Fruit fly (Drosophila melanogaster): Measurements from ENCODE around the gene Kap-alpha3.

Kap-alpha3 gene

dm6 chr3R:9618331-9618730, 40.8 kb upstream of the Kap-alpha3 start (continued):
- TF ChIP-seq CG18262 (tag; optimal IDR thresholded peaks at IDR 0.05) (peak; percentile 45), stwl (tag; optimal IDR thresholded peaks at IDR 0.05) (no peak), Oaz (GFP tag; IDR thresholded peaks at IDR 0.05) (peak; percentile 48), insv (GFP tag; optimal IDR thresholded peaks at IDR 0.05) (no peak), CG10565 (GFP tag; optimal IDR thresholded peaks at IDR 0.05) (peak; percentile 10), dysf (GFP tag; IDR thresholded peaks at IDR 0.05) (peak; percentile 79), otp (GFP tag; IDR thresholded peaks at IDR 0.05) (peak; percentile 74), fd64A (GFP tag; optimal IDR thresholded peaks at IDR 0.05) (peak; percentile 60), dmrt99B (tag; optimal IDR thresholded peaks at IDR 0.05) (peak; percentile 82), CG16863 (GFP tag; optimal IDR thresholded peaks at IDR 0.05) (peak; percentile 68), peb (GFP tag; IDR thresholded peaks at IDR 0.05) (peak; percentile 71), Rx (GFP tag; IDR thresholded peaks at IDR 0.05) (peak; percentile 69; the same call in 1 of the 2 replicates), Mes4 (GFP tag; optimal IDR thresholded peaks at IDR 0.05) (peak; percentile 65), aop (GFP tag; IDR thresholded peaks at IDR 0.05) (peak; percentile 69; the same call in 1 of the 2 replicates), gce (GFP tag; IDR thresholded peaks at IDR 0.05) (0 out of 3 replicates have a peak, but pooled peaks have one; percentile 63), CG11560 (tag; IDR thresholded peaks at IDR 0.05) (peak; percentile 34; the same call in 1 of the 3 replicates), Hr39 (optimal IDR thresholded peaks at IDR 0.05) (no peak), MESR4 (GFP tag; optimal IDR thresholded peaks at IDR 0.05) (no peak), CG7556 (GFP tag; optimal IDR thresholded peaks at IDR 0.05) (peak; percentile 44), Oli (tag; optimal IDR thresholded peaks at IDR 0.05) (peak; percentile 78), CG4424 (GFP tag; optimal IDR thresholded peaks at IDR 0.05) (peak; percentile 77), HLH3B (GFP tag; IDR thresholded peaks at IDR 0.05) (peak; percentile 86), CG6689 (GFP tag; IDR thresholded peaks at IDR 0.05) (peak; percentile 78), nom (GFP tag; optimal IDR thresholded peaks at IDR 0.05) (no peak), CG6791 (GFP tag; IDR thresholded peaks at IDR 0.05; ENCODE audit: partially characterized antibody) (no peak), mld (GFP tag; IDR thresholded peaks at IDR 0.05; ENCODE audit: partially characterized antibody) (no peak), bcd (GFP tag; optimal IDR thresholded peaks at IDR 0.05) (peak; percentile 66), wek (GFP tag; optimal IDR thresholded peaks at IDR 0.05) (peak; percentile 51), CG4617 (GFP tag; optimal IDR thresholded peaks at IDR 0.05; ENCODE audit: borderline replicate concordance) (peak; percentile 13), HLHmδ (GFP tag; optimal IDR thresholded peaks at IDR 0.05) (no peak), CG17612 (GFP tag; IDR thresholded peaks at IDR 0.05) (0 out of 2 replicates have a peak, but pooled peaks have one; percentile 33), CG10979 (tag; optimal IDR thresholded peaks at IDR 0.05) (peak; percentile 77), MBD-R2 (GFP tag; IDR thresholded peaks at IDR 0.05) (0 out of 2 replicates have a peak, but pooled peaks have one; percentile 21), CG11504 (tag; optimal IDR thresholded peaks at IDR 0.05) (peak; percentile 81), nau (GFP tag; optimal IDR thresholded peaks at IDR 0.05) (peak; percentile 59), CG8281 (tag; optimal IDR thresholded peaks at IDR 0.05) (peak; percentile 28), amos (GFP tag; IDR thresholded peaks at IDR 0.05; ENCODE audit: partially characterized antibody) (no peak), esg (GFP tag; conservative IDR thresholded peaks at IDR 0.05) (peak; percentile 80), Taf1 (GFP tag; IDR thresholded peaks at IDR 0.05) (peak; percentile 40; the same call in 1 of the 2 replicates), CG5245 (GFP tag; optimal IDR thresholded peaks at IDR 0.05) (peak; percentile 79), chinmo (GFP tag; IDR thresholded peaks at IDR 0.05; ENCODE audit: partially characterized antibody) (no peak), CG9876 (GFP tag; optimal IDR thresholded peaks at IDR 0.05) (peak; percentile 52), gcm (GFP tag; optimal IDR thresholded peaks at IDR 0.05) (peak; percentile 42), CG11085 (GFP tag; IDR thresholded peaks at IDR 0.05) (peak; percentile 54), CG1602 (GFP tag; optimal IDR thresholded peaks at IDR 0.05) (peak; percentile 66), CG7786 (GFP tag; optimal IDR thresholded peaks at IDR 0.05) (peak; percentile 59), CG31388 (GFP tag; optimal IDR thresholded peaks at IDR 0.05) (peak; percentile 25), onecut (GFP tag; IDR thresholded peaks at IDR 0.05) (peak; percentile 68), vfl (GFP tag; optimal IDR thresholded peaks at IDR 0.05) (no peak), CG17361 (GFP tag; IDR thresholded peaks at IDR 0.05) (peak; percentile 63), CkIIα-i1 (GFP tag; IDR thresholded peaks at IDR 0.05) (0 out of 2 replicates have a peak, but pooled peaks have one; percentile 17)

Data from whole organism, embryonic.